Fruit fly (Drosophila melanogaster) whole organism, prepupa: ENCODE measurements around the gene CG18170.

ENCODE experiments used
- Blimp-1 ChIP-seq: fragments of 200-800 bp; sonication (Bioruptor generic); optimal IDR thresholded peaks from 3 replicates; lab custom pipeline; 2017; ENCODE audit warnings: missing biosample characterization, missing genetic modification characterization, mild to moderate bottlenecking, moderate library complexity, missing genetic modification reagents
- CG10631 ChIP-seq: fragments of 200-800 bp; sonication (Bioruptor generic); optimal IDR thresholded peaks from 2 replicates; lab custom pipeline; 2016; ENCODE audit warnings: missing biosample characterization, missing genetic modification characterization
- CG11294 ChIP-seq: fragments of 200-800 bp; sonication (Bioruptor generic); IDR thresholded peaks from 2 replicates; pipeline ENCODE4 v1.3.6; 2022; ENCODE audit warnings: missing biosample characterization, missing genetic modification characterization
- CG11762 ChIP-seq: fragments of 200-800 bp; sonication (Bioruptor generic); optimal IDR thresholded peaks from 3 replicates; lab custom pipeline; 2016; ENCODE audit warnings: missing biosample characterization, missing genetic modification characterization; ENCODE audit not compliant: insufficient read depth
- CG11902 ChIP-seq: fragments of 200-800 bp; sonication (Bioruptor generic); optimal IDR thresholded peaks from 3 replicates; lab custom pipeline; 2016; ENCODE audit warnings: missing biosample characterization, missing genetic modification characterization
- CG15336 ChIP-seq: fragments of 200-800 bp; sonication (Bioruptor generic); IDR thresholded peaks from 2 replicates; pipeline ENCODE4 v1.3.6; 2022; ENCODE audit warnings: missing biosample characterization, missing genetic modification characterization
- CG1621 ChIP-seq: fragments of 200-800 bp; sonication (Bioruptor generic); optimal IDR thresholded peaks from 3 replicates; lab custom pipeline; 2018; ENCODE audit warnings: missing biosample characterization, mild to moderate bottlenecking, missing genetic modification characterization
- CG16779 ChIP-seq: fragments of 200-800 bp; sonication (Bioruptor generic); optimal IDR thresholded peaks from 3 replicates; lab custom pipeline; 2017; ENCODE audit warnings: missing biosample characterization, mild to moderate bottlenecking, missing genetic modification characterization
- CG31627 ChIP-seq: fragments of 200-800 bp; sonication (Bioruptor generic); optimal IDR thresholded peaks from 3 replicates; lab custom pipeline; 2016; ENCODE audit warnings: missing biosample characterization, missing genetic modification characterization
- CG32006 ChIP-seq: fragments of 200-800 bp; sonication (Bioruptor generic); optimal IDR thresholded peaks from 3 replicates; lab custom pipeline; 2017; ENCODE audit warnings: missing biosample characterization, mild to moderate bottlenecking, missing genetic modification characterization
- CG34406 ChIP-seq: fragments of 200-800 bp; sonication (Bioruptor generic); optimal IDR thresholded peaks from 3 replicates; lab custom pipeline; 2016; ENCODE audit warnings: missing biosample characterization, missing genetic modification characterization
- CG3919 ChIP-seq: fragments of 200-800 bp; sonication (Bioruptor generic); optimal IDR thresholded peaks from 3 replicates; lab custom pipeline; 2016; ENCODE audit warnings: missing biosample characterization, missing genetic modification characterization
- CG6163 ChIP-seq: fragments of 200-800 bp; sonication (Bioruptor generic); IDR thresholded peaks from 3 replicates; pipeline ENCODE4 v1.3.6; 2022; ENCODE audit warnings: missing biosample characterization, missing genetic modification characterization
- CG6276 ChIP-seq: fragments of 200-800 bp; sonication (Bioruptor generic); optimal IDR thresholded peaks from 2 replicates; lab custom pipeline; 2017; ENCODE audit warnings: missing biosample characterization, mild to moderate bottlenecking, missing genetic modification characterization
- CG6808 ChIP-seq: fragments of 200-800 bp; sonication (Bioruptor generic); optimal IDR thresholded peaks from 3 replicates; lab custom pipeline; 2017; ENCODE audit warnings: missing biosample characterization, missing genetic modification characterization, mild to moderate bottlenecking, moderate library complexity, missing genetic modification reagents
- CG8319 ChIP-seq: fragments of 200-800 bp; sonication (Bioruptor generic); optimal IDR thresholded peaks from 3 replicates; lab custom pipeline; 2016; ENCODE audit warnings: missing biosample characterization, missing genetic modification characterization
- CG8632 ChIP-seq: fragments of 200-800 bp; sonication (Bioruptor generic); optimal IDR thresholded peaks from 3 replicates; lab custom pipeline; 2016; ENCODE audit warnings: missing biosample characterization, missing genetic modification characterization
- CG9139 ChIP-seq: fragments of 200-800 bp; sonication (Bioruptor generic); optimal IDR thresholded peaks from 3 replicates; lab custom pipeline; 2017; ENCODE audit warnings: missing biosample characterization, mild to moderate bottlenecking, missing genetic modification characterization
- Eip75B ChIP-seq: fragments of 200-800 bp; sonication (Bioruptor generic); optimal IDR thresholded peaks from 3 replicates; lab custom pipeline; 2016; ENCODE audit warnings: missing biosample characterization, missing genetic modification characterization
- Eip78C ChIP-seq: fragments of 200-800 bp; sonication (Bioruptor generic); peaks from one replicate; lab custom pipeline; 2016; ENCODE audit warnings: missing biosample characterization, missing genetic modification characterization
- Eip93F ChIP-seq: fragments of 200-800 bp; sonication (Bioruptor generic); optimal IDR thresholded peaks from 2 replicates; lab custom pipeline; 2016; ENCODE audit warnings: missing biosample characterization, mild to moderate bottlenecking, missing genetic modification characterization
- Ets21C ChIP-seq: fragments of 200-800 bp; sonication (Bioruptor generic); optimal IDR thresholded peaks from 3 replicates; lab custom pipeline; 2016; ENCODE audit warnings: missing biosample characterization, missing genetic modification characterization
- Ets96B ChIP-seq: fragments of 200-800 bp; optimal IDR thresholded peaks from 2 replicates; lab custom pipeline; 2019; ENCODE audit warnings: missing biosample characterization, mild to moderate bottlenecking, missing genetic modification characterization, moderate library complexity
- Gug ChIP-seq: fragments of 200-800 bp; sonication (Bioruptor generic); IDR thresholded peaks from 2 replicates; pipeline ENCODE4 v1.3.6; 2022; ENCODE audit warnings: missing biosample characterization, missing genetic modification characterization
- Hr38 ChIP-seq: sonication (Bioruptor generic); optimal IDR thresholded peaks from 2 replicates; lab custom pipeline; 2016; ENCODE audit warnings: missing biosample characterization, missing genetic modification characterization
- Hr39 ChIP-seq: fragments of 200-800 bp; sonication (Bioruptor generic); optimal IDR thresholded peaks from 2 replicates; lab custom pipeline; 2016; ENCODE audit warnings: missing biosample characterization, missing genetic modification characterization
- Hr4 ChIP-seq: fragments of 200-800 bp; sonication (Bioruptor generic); optimal IDR thresholded peaks from 3 replicates; lab custom pipeline; 2016; ENCODE audit warnings: missing biosample characterization, missing genetic modification characterization
- Lpt ChIP-seq: fragments of 200-800 bp; sonication (Bioruptor generic); optimal IDR thresholded peaks from 3 replicates; lab custom pipeline; 2016; ENCODE audit warnings: missing biosample characterization, missing genetic modification characterization
- OdsH ChIP-seq: fragments of 200-800 bp; sonication (Bioruptor generic); optimal IDR thresholded peaks from 3 replicates; lab custom pipeline; 2016; ENCODE audit warnings: missing biosample characterization, missing genetic modification characterization
- Smox ChIP-seq: fragments of 200-800 bp; sonication (Bioruptor generic); optimal IDR thresholded peaks from 3 replicates; lab custom pipeline; 2016; ENCODE audit warnings: missing biosample characterization, missing genetic modification characterization
- Sox102F ChIP-seq: fragments of 200-800 bp; sonication (Bioruptor generic); optimal IDR thresholded peaks from 2 replicates; lab custom pipeline; 2016; ENCODE audit warnings: missing biosample characterization, mild to moderate bottlenecking, missing genetic modification characterization
- achi ChIP-seq: fragments of 200-800 bp; sonication (Bioruptor generic); optimal IDR thresholded peaks from 3 replicates; lab custom pipeline; 2016; ENCODE audit warnings: missing biosample characterization, missing genetic modification characterization
- acj6 ChIP-seq: fragments of 200-800 bp; sonication (Bioruptor generic); optimal IDR thresholded peaks from 3 replicates; lab custom pipeline; 2016; ENCODE audit warnings: missing biosample characterization, missing genetic modification characterization
- cyc ChIP-seq: fragments of 200-800 bp; sonication (Bioruptor generic); optimal IDR thresholded peaks from 3 replicates; lab custom pipeline; 2016; ENCODE audit warnings: missing biosample characterization, missing genetic modification characterization
- dac ChIP-seq: fragments of 200-800 bp; sonication (Bioruptor generic); optimal IDR thresholded peaks from 2 replicates; lab custom pipeline; 2017; ENCODE audit warnings: missing biosample characterization, mild to moderate bottlenecking, missing genetic modification characterization
- dsx ChIP-seq: fragments of 200-800 bp; optimal IDR thresholded peaks from 3 replicates; lab custom pipeline; 2019; ENCODE audit warnings: missing biosample characterization, mild to moderate bottlenecking, missing genetic modification characterization, moderate library complexity; ENCODE audit not compliant: poor library complexity, severe bottlenecking
- eg ChIP-seq: fragments of 200-800 bp; sonication (Bioruptor generic); IDR thresholded peaks from 3 replicates; pipeline ENCODE4 v1.3.6; 2022; ENCODE audit warnings: missing biosample characterization, missing genetic modification characterization
- fd85E ChIP-seq: fragments of 200-800 bp; sonication (Bioruptor generic); optimal IDR thresholded peaks from 3 replicates; lab custom pipeline; 2016; ENCODE audit warnings: missing biosample characterization, missing genetic modification characterization
- fkh ChIP-seq: fragments of 200-800 bp; sonication (Bioruptor generic); optimal IDR thresholded peaks from 3 replicates; lab custom pipeline; 2017; ENCODE audit warnings: missing biosample characterization, mild to moderate bottlenecking, missing genetic modification characterization, moderate library complexity
- net ChIP-seq: fragments of 200-800 bp; sonication (Bioruptor generic); optimal IDR thresholded peaks from 3 replicates; lab custom pipeline; 2016; ENCODE audit warnings: missing biosample characterization, missing genetic modification characterization
- salr ChIP-seq, 2 experiments: fragments of 200-800 bp; sonication (Bioruptor generic); optimal IDR thresholded peaks; 3 replicates each; lab custom pipeline; 2016 to 2018; ENCODE audit warnings: missing biosample characterization in 2 of 2, missing genetic modification characterization in 2 of 2, mild to moderate bottlenecking in 1 of 2
- spab ChIP-seq: fragments of 200-800 bp; sonication (Bioruptor generic); optimal IDR thresholded peaks from 2 replicates; lab custom pipeline; 2017; ENCODE audit warnings: missing biosample characterization, mild to moderate bottlenecking, missing genetic modification characterization, missing genetic modification reagents
- ss ChIP-seq, 2 experiments: fragments of 200-800 bp; sonication (Bioruptor generic); optimal IDR thresholded peaks; 2 replicates in 1 of 2; 3 replicates in 1 of 2; lab custom pipeline; 2017 to 2018; ENCODE audit warnings: mild to moderate bottlenecking in 2 of 2, missing biosample characterization in 2 of 2, missing genetic modification characterization in 2 of 2, moderate library complexity in 1 of 2
- svp ChIP-seq: fragments of 200-800 bp; sonication (Bioruptor generic); peaks from one replicate; lab custom pipeline; 2016; ENCODE audit warnings: missing biosample characterization, missing genetic modification characterization
- topi ChIP-seq: fragments of 200-800 bp; sonication (Bioruptor generic); optimal IDR thresholded peaks from 3 replicates; lab custom pipeline; 2016; ENCODE audit warnings: missing biosample characterization, missing genetic modification characterization
- vri ChIP-seq: fragments of 200-800 bp; sonication (Bioruptor generic); optimal IDR thresholded peaks from 3 replicates; lab custom pipeline; 2016; ENCODE audit warnings: missing biosample characterization, mild to moderate bottlenecking, missing genetic modification characterization

The CG18170 gene

DNA sequence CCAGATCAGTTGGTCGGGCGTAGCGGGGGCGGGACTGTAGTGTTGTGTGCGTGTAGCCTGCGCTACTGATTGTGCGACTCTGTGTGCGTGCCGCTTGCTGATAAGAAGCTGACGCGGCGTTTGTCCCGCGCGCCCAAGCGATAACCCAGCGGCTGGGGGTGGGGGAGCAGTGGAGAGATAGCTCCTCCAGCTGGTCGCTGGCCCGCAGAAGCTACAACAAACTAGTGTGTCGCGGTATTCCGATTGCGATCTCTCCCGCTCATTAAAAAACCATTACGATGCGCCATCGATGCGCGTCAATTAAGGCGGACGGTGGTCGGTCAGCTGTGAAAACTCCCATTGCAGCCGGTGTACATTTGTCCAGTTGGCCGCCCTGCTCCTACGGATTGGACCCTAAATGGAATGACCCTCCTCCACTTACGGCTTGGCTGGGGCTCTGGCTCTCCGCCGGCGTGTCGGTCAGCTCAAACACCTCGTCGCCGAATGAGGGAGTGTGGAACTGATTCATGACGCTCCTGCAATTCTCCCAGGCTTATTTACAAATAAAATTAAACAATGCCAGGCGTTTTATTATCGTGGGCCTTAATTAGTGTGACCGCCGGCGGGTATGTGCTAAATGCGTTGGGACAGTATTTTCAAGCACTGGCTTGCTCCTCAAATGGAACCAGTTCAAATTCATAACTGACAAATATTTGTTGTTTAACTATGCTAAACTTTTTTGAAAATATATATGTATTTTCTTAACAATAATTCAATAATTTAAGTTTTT, 506 bp upstream of the CG18170 start, which contains the start of gene CG12104:
CG12104 (minus strand) TSS at position 611 of the 769 bp plus-strand sequence.
- no peak for TF ChIP-seq Blimp-1 (GFP tag; lab: Kevin White, UChicago)
- TF ChIP-seq acj6, result no peak
- TF ChIP-seq CG6276 (GFP tag; lab: Kevin White, UChicago), result no peak
- no peak for TF ChIP-seq Eip75B (GFP tag; lab: Kevin White, UChicago)
- TF ChIP-seq CG34406, result no peak
- TF ChIP-seq CG10631 (GFP tag; lab: Kevin White, UChicago), result no peak
- no peak for TF ChIP-seq CG15336 (GFP tag; lab: Robert Waterston, UW)
- TF ChIP-seq CG16779, result no peak
- TF ChIP-seq spab, result no peak
- TF ChIP-seq CG1621 (tag; lab: Kevin White, UChicago), result no peak
- TF ChIP-seq CG31627 (GFP tag; lab: Kevin White, UChicago), result no peak
- no peak for TF ChIP-seq CG9139 (GFP tag; lab: Kevin White, UChicago)
- TF ChIP-seq Hr38 (GFP tag; lab: Kevin White, UChicago), result no peak
- TF ChIP-seq Gug (GFP tag; lab: Robert Waterston, UW), result no peak
- peak in 1 of 2 experiments; percentile 2 for TF ChIP-seq ss (GFP tag; optimal IDR thresholded peaks at IDR 0.05; lab: Kevin White, UChicago)
- 0 out of 3 replicates have a peak, but pooled peaks have one; percentile 24 for TF ChIP-seq CG6163 (GFP tag; lab: Robert Waterston, UW)
- TF ChIP-seq dsx, result no peak
- TF ChIP-seq Ets21C (GFP tag; lab: Kevin White, UChicago), result no peak
- no peak for TF ChIP-seq Lpt (GFP tag; lab: Kevin White, UChicago)
- TF ChIP-seq Hr4 (GFP tag; lab: Kevin White, UChicago), result no peak
- no peak for TF ChIP-seq CG11294 (GFP tag; lab: Robert Waterston, UW)
- no peak for TF ChIP-seq Eip93F
- no peak for TF ChIP-seq Sox102F (GFP tag; lab: Kevin White, UChicago)
- no peak for TF ChIP-seq cyc (GFP tag; lab: Kevin White, UChicago)
- TF ChIP-seq svp (GFP tag; lab: Kevin White, UChicago), result peak; percentile 99
- TF ChIP-seq Smox (GFP tag; lab: Kevin White, UChicago), result no peak
- TF ChIP-seq fkh (GFP tag; lab: Kevin White, UChicago), result peak; percentile 77
- TF ChIP-seq CG6808 (GFP tag; lab: Kevin White, UChicago), result no peak
- no peak for TF ChIP-seq vri
- 0 out of 3 replicates have a peak, but pooled peaks have one; percentile 30 for TF ChIP-seq eg (GFP tag; lab: Robert Waterston, UW)
- no peak for TF ChIP-seq dac (GFP tag; lab: Kevin White, UChicago)
- no peak for TF ChIP-seq topi (GFP tag; lab: Kevin White, UChicago)
- TF ChIP-seq OdsH (GFP tag; lab: Kevin White, UChicago), result no peak
- no peak for TF ChIP-seq CG8319 (GFP tag; lab: Kevin White, UChicago)
- peak; percentile 64 for TF ChIP-seq Eip78C (GFP tag; lab: Kevin White, UChicago)

DNA sequence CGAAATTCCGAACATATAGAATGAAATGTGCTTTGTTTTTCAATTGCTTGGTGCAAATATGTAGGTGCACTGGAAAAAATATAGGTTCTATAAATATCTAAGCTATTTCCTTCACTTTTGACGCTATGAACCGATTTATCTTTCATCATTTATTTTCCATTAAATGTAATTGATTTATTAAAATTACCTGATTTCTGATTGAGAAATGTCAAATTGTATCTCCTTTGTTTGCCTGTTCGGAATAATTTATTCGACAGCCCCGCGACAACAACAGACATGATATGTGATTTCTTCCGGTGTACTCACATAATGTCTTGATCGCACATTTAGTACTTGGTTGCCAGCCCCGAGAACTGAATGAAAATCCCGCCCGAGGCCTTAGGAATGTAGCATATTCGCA, 6.9 kb downstream of the CG18170 start:
- peak; percentile 19 for TF ChIP-seq CG10631 (GFP tag; lab: Kevin White, UChicago)
- TF ChIP-seq CG11762 (GFP tag; lab: Kevin White, UChicago), result no peak
- TF ChIP-seq CG15336 (GFP tag; lab: Robert Waterston, UW), result peak; percentile 46; the same call in 1 of the 2 replicates
- no peak for TF ChIP-seq fd85E
- no peak for TF ChIP-seq OdsH (GFP tag; lab: Kevin White, UChicago)
- TF ChIP-seq Eip78C (GFP tag; lab: Kevin White, UChicago), result peak; percentile 77
- peak; percentile 21 for TF ChIP-seq net (GFP tag; lab: Kevin White, UChicago)
- TF ChIP-seq spab, result no peak
- TF ChIP-seq CG8632 (GFP tag; lab: Kevin White, UChicago), result no peak
- TF ChIP-seq acj6, result peak; percentile 11
- peak; percentile 42 for TF ChIP-seq Hr4 (GFP tag; lab: Kevin White, UChicago)
- peak; percentile 38 for TF ChIP-seq CG32006 (GFP tag; lab: Kevin White, UChicago)
- no peak for TF ChIP-seq vri
- no peak for TF ChIP-seq Sox102F (GFP tag; lab: Kevin White, UChicago)
- TF ChIP-seq dac (GFP tag; lab: Kevin White, UChicago), result no peak
- peak; percentile 38 for TF ChIP-seq dsx
- TF ChIP-seq CG11902 (GFP tag; lab: Kevin White, UChicago), result no peak
- TF ChIP-seq CG3919 (GFP tag; lab: Kevin White, UChicago), result peak; percentile 6
- TF ChIP-seq Smox (GFP tag; lab: Kevin White, UChicago), result no peak
- no peak for TF ChIP-seq Hr39 (GFP tag; lab: Kevin White, UChicago)
- TF ChIP-seq Lpt (GFP tag; lab: Kevin White, UChicago), result peak; percentile 23
- TF ChIP-seq CG9139 (GFP tag; lab: Kevin White, UChicago), result no peak
- TF ChIP-seq salr (GFP tag; optimal IDR thresholded peaks at IDR 0.05; lab: Kevin White, UChicago), result no peak
- no peak for TF ChIP-seq Ets96B (tag; lab: Kevin White, UChicago)
- TF ChIP-seq eg (GFP tag; lab: Robert Waterston, UW), result peak; percentile 43; the same call in 2 of the 3 replicates
- TF ChIP-seq Gug (GFP tag; lab: Robert Waterston, UW), result peak; percentile 19; the same call in 1 of the 2 replicates
- peak; percentile 52 for TF ChIP-seq svp (GFP tag; lab: Kevin White, UChicago)
- TF ChIP-seq topi (GFP tag; lab: Kevin White, UChicago), result no peak
- TF ChIP-seq CG34406, result no peak
- peak; percentile 20 for TF ChIP-seq achi
